Fruit fly (Drosophila melanogaster) whole organism, adult: ENCODE data around the gene CG14903.

ENCODE experiments used
- CG11617 ChIP-seq: fragments of 200-800 bp; sonication (Bioruptor generic); optimal IDR thresholded peaks from 2 replicates; lab custom pipeline; 2017; ENCODE audit warnings: mild to moderate bottlenecking, missing biosample characterization, missing genetic modification reagents, missing genetic modification characterization
- CG12768 ChIP-seq: fragments of 200-800 bp; sonication (Bioruptor generic); optimal IDR thresholded peaks from 2 replicates; lab custom pipeline; 2017; ENCODE audit warnings: missing biosample characterization, missing genetic modification characterization, mild to moderate bottlenecking, moderate library complexity, missing genetic modification reagents
- CG14711 ChIP-seq: fragments of 200-800 bp; sonication (Bioruptor generic); optimal IDR thresholded peaks from 2 replicates; lab custom pipeline; 2018; ENCODE audit warnings: missing biosample characterization, mild to moderate bottlenecking, missing genetic modification characterization, moderate library complexity
- CG1620 ChIP-seq: fragments of 200-800 bp; sonication (Bioruptor generic); optimal IDR thresholded peaks from 2 replicates; lab custom pipeline; 2016; ENCODE audit warnings: missing biosample characterization, missing genetic modification characterization
- CG33017 ChIP-seq: fragments of 200-800 bp; sonication (Bioruptor generic); optimal IDR thresholded peaks from 2 replicates; lab custom pipeline; 2018; ENCODE audit warnings: missing biosample characterization, mild to moderate bottlenecking, missing genetic modification characterization, moderate library complexity
- CG5204 ChIP-seq: fragments of 200-800 bp; sonication (Bioruptor generic); optimal IDR thresholded peaks from 2 replicates; lab custom pipeline; 2016; ENCODE audit warnings: missing biosample characterization, missing genetic modification characterization
- CG7045 ChIP-seq: fragments of 200-800 bp; sonication (Bioruptor generic); optimal IDR thresholded peaks from 2 replicates; lab custom pipeline; 2017; ENCODE audit warnings: missing biosample characterization, mild to moderate bottlenecking, missing genetic modification characterization
- CG7101 ChIP-seq: fragments of 200-800 bp; sonication (Bioruptor generic); optimal IDR thresholded peaks from 2 replicates; lab custom pipeline; 2018; ENCODE audit warnings: missing biosample characterization, mild to moderate bottlenecking, missing genetic modification characterization, moderate library complexity
- Clk ChIP-seq: fragments of 200-800 bp; sonication (Bioruptor generic); optimal IDR thresholded peaks from 2 replicates; lab custom pipeline; 2017; ENCODE audit warnings: missing biosample characterization, missing genetic modification characterization
- Crg-1 ChIP-seq: fragments of 200-800 bp; sonication (Bioruptor generic); optimal IDR thresholded peaks from 2 replicates; lab custom pipeline; 2016; ENCODE audit warnings: missing biosample characterization, missing genetic modification characterization
- Hr96 ChIP-seq: fragments of 200-800 bp; sonication (Bioruptor generic); optimal IDR thresholded peaks from 2 replicates; lab custom pipeline; 2016; ENCODE audit warnings: missing biosample characterization, missing genetic modification characterization
- Mnt ChIP-seq: fragments of 200-800 bp; sonication (Bioruptor generic); optimal IDR thresholded peaks from 2 replicates; lab custom pipeline; 2016; ENCODE audit warnings: missing biosample characterization, mild to moderate bottlenecking, missing genetic modification characterization
- bab1 ChIP-seq: fragments of 200-800 bp; sonication (Bioruptor generic); optimal IDR thresholded peaks from 3 replicates; lab custom pipeline; 2019; ENCODE audit warnings: missing biosample characterization, mild to moderate bottlenecking, missing genetic modification characterization, moderate library complexity
- cic ChIP-seq: fragments of 200-800 bp; sonication (Bioruptor generic); optimal IDR thresholded peaks from 2 replicates; lab custom pipeline; 2017; ENCODE audit warnings: missing biosample characterization, mild to moderate bottlenecking, missing genetic modification characterization, moderate library complexity
- cnc ChIP-seq, 2 experiments: fragments of >200 bp; optimal IDR thresholded peaks; 2 replicates each; lab custom pipeline; 2017
- kay ChIP-seq: fragments of 200-800 bp; sonication (Bioruptor generic); peaks from one replicate; lab custom pipeline; 2016; ENCODE audit warnings: missing biosample characterization, missing genetic modification characterization, borderline replicate concordance
- ovo ChIP-seq: fragments of 200-800 bp; sonication (Bioruptor generic); optimal IDR thresholded peaks from 2 replicates; lab custom pipeline; 2016; ENCODE audit warnings: missing biosample characterization, missing genetic modification characterization
- pad ChIP-seq: fragments of 200-800 bp; sonication (Bioruptor generic); optimal IDR thresholded peaks from 3 replicates; lab custom pipeline; 2017; ENCODE audit warnings: missing biosample characterization, missing genetic modification characterization, mild to moderate bottlenecking, moderate library complexity, missing genetic modification reagents
- tj ChIP-seq: fragments of 200-800 bp; sonication (Bioruptor generic); optimal IDR thresholded peaks from 3 replicates; lab custom pipeline; 2017; ENCODE audit warnings: missing biosample characterization, mild to moderate bottlenecking, missing genetic modification characterization, moderate library complexity
- toe ChIP-seq: fragments of 200-800 bp; sonication (Bioruptor generic); optimal IDR thresholded peaks from 2 replicates; lab custom pipeline; 2016; ENCODE audit warnings: missing biosample characterization, missing genetic modification characterization

Gene CG14903

dm6 chr3R:16605929-16606328 is 32.4 kb upstream of the CG14903 start:
- no peak for TF ChIP-seq pad (GFP tag; lab: Kevin White, UChicago)

dm6 chr3R:16604715-16605114 is 31.2 kb upstream of the CG14903 start, which contains the start of gene CG10345:
TSS of gene CG10345 (minus strand) at chr3R:16604861.
- TF ChIP-seq CG5204 (GFP tag; lab: Kevin White, UChicago), result no peak
- TF ChIP-seq Crg-1 (GFP tag; lab: Kevin White, UChicago), result no peak
- no peak for TF ChIP-seq CG12768 (GFP tag; lab: Kevin White, UChicago)
- TF ChIP-seq CG33017 (tag; lab: Kevin White, UChicago), result no peak
- no peak for TF ChIP-seq Hr96 (GFP tag; lab: Kevin White, UChicago)
- no peak for TF ChIP-seq ovo (GFP tag; lab: Kevin White, UChicago)
- TF ChIP-seq Mnt (GFP tag; lab: Kevin White, UChicago), result no peak
- TF ChIP-seq Clk (GFP tag; lab: Kevin White, UChicago), result no peak
- no peak for TF ChIP-seq bab1 (GFP tag; lab: Kevin White, UChicago)
- no peak for TF ChIP-seq CG7101 (tag; lab: Kevin White, UChicago)
- TF ChIP-seq CG14711 (tag; lab: Kevin White, UChicago), result no peak
- no peak for TF ChIP-seq cnc (optimal IDR thresholded peaks at IDR 0.05; lab: Kevin White, UChicago)
- no peak for TF ChIP-seq CG7045 (GFP tag; lab: Kevin White, UChicago)
- no peak for TF ChIP-seq tj (GFP tag; lab: Kevin White, UChicago)
- no peak for TF ChIP-seq CG11617 (GFP tag; lab: Kevin White, UChicago)
- no peak for TF ChIP-seq kay (GFP tag; lab: Kevin White, UChicago)
- no peak for TF ChIP-seq pad (GFP tag; lab: Kevin White, UChicago)

DNA sequence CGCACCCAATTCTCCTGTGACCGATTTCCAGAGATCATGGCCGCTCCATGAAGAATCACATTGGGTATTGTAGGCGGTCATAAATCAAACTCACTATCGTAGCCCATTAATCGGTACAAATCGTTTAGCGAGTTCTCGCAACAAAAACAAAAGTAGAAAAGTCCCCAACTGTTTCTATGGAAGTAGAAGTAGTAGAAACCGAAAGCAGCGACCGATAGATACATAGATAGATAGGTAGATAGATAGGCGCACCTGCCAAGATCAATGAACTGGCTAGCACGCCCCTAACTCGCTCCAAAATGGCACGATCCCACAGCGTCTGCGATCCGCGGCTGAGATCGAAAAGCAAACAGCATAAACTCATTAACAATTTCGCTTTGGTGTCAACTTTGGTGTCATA is 27.2 kb upstream of the CG14903 start:
- TF ChIP-seq Clk (GFP tag; lab: Kevin White, UChicago) (no peak), cnc (optimal IDR thresholded peaks at IDR 0.05; lab: Kevin White, UChicago) (no peak), tj (GFP tag; lab: Kevin White, UChicago) (no peak)

DNA sequence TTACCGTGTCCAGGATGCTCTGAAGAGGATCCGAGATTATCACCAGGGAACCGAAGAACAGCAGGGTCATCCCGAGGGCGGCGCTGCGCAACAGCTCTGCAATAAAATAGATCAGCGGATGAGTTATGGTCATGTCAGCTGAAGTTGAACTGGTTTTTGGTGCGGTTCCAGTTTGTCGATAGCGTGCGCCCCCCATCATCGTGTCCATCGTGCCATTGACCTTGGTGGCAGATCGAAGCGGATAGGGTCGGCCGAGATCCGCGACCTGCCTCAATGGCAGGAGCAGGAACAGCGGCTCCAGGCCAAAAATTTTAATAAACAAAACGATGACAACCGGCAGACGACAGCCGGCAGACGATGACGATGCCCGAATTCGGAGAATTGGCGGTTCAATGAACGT is 26.1 kb upstream of the CG14903 start:
- TF ChIP-seq CG7045 (GFP tag; lab: Kevin White, UChicago), result no peak
- TF ChIP-seq Crg-1 (GFP tag; lab: Kevin White, UChicago), result no peak
- TF ChIP-seq cic (GFP tag; lab: Kevin White, UChicago), result no peak
- TF ChIP-seq ovo (GFP tag; lab: Kevin White, UChicago), result no peak
- no peak for TF ChIP-seq CG7101 (tag; lab: Kevin White, UChicago)
- no peak for TF ChIP-seq Clk (GFP tag; lab: Kevin White, UChicago)
- no peak for TF ChIP-seq CG5204 (GFP tag; lab: Kevin White, UChicago)
- no peak for TF ChIP-seq Hr96 (GFP tag; lab: Kevin White, UChicago)
- TF ChIP-seq CG33017 (tag; lab: Kevin White, UChicago), result no peak
- no peak for TF ChIP-seq toe (GFP tag; lab: Kevin White, UChicago)
- no peak for TF ChIP-seq Mnt (GFP tag; lab: Kevin White, UChicago)
- no peak for TF ChIP-seq cnc (optimal IDR thresholded peaks at IDR 0.05; lab: Kevin White, UChicago)
- no peak for TF ChIP-seq CG11617 (GFP tag; lab: Kevin White, UChicago)
- TF ChIP-seq tj (GFP tag; lab: Kevin White, UChicago), result no peak
- TF ChIP-seq kay (GFP tag; lab: Kevin White, UChicago), result no peak
- TF ChIP-seq CG12768 (GFP tag; lab: Kevin White, UChicago), result no peak
- no peak for TF ChIP-seq bab1 (GFP tag; lab: Kevin White, UChicago)
- TF ChIP-seq CG14711 (tag; lab: Kevin White, UChicago), result no peak

DNA sequence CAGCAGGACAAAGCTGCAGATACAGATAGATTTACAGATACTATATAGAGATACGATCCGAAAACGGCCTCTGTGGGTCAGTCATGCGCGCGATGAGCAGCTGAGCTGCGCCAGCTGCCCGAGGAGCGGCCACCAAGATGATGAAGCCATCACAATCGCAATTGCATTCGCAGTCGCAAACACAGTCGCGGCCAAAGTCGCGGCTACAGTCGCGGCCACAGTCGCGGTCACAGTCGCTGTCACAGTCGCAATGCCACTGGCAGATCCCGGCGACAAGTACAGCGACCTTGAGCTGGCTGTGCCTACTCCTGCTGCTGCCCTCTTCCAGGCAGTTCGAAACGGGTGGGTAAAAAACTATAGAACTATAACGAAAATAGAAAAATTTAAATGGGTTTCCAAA is 21.4 kb upstream of the CG14903 start:
- no peak for TF ChIP-seq Hr96 (GFP tag; lab: Kevin White, UChicago)
- TF ChIP-seq CG5204 (GFP tag; lab: Kevin White, UChicago), result no peak
- TF ChIP-seq CG33017 (tag; lab: Kevin White, UChicago), result no peak
- TF ChIP-seq cnc (optimal IDR thresholded peaks at IDR 0.05; lab: Kevin White, UChicago), result no peak
- no peak for TF ChIP-seq cic (GFP tag; lab: Kevin White, UChicago)
- TF ChIP-seq CG7101 (tag; lab: Kevin White, UChicago), result no peak
- no peak for TF ChIP-seq CG7045 (GFP tag; lab: Kevin White, UChicago)
- no peak for TF ChIP-seq CG11617 (GFP tag; lab: Kevin White, UChicago)
- TF ChIP-seq Mnt (GFP tag; lab: Kevin White, UChicago), result no peak
- no peak for TF ChIP-seq ovo (GFP tag; lab: Kevin White, UChicago)

dm6 chr3R:16594056-16594858 is 20.7 kb upstream of the CG14903 start, which contains the start of gene CG14892:
TSS of gene CG14892 (plus strand) at chr3R:16594414.
- TF ChIP-seq Crg-1 (GFP tag; lab: Kevin White, UChicago) (no peak), tj (GFP tag; lab: Kevin White, UChicago) (no peak), CG7101 (tag; lab: Kevin White, UChicago) (no peak), CG1620 (GFP tag; lab: Kevin White, UChicago) (no peak), CG11617 (GFP tag; lab: Kevin White, UChicago) (no peak), CG33017 (tag; lab: Kevin White, UChicago) (no peak), Clk (GFP tag; lab: Kevin White, UChicago) (no peak), bab1 (GFP tag; lab: Kevin White, UChicago) (no peak), Mnt (GFP tag; lab: Kevin White, UChicago) (no peak), pad (GFP tag; lab: Kevin White, UChicago) (no peak)
